Fruit fly (Drosophila melanogaster) whole organism, embryonic: ENCODE measurements around the gene enc.

Experiments used
- B-H1 ChIP-seq: fragments of 200-800 bp; sonication (Bioruptor generic); IDR thresholded peaks from 3 replicates; pipeline ENCODE4 v1.3.6; 2022; ENCODE audit warnings: missing biosample characterization, missing genetic modification characterization
- CG10431 ChIP-seq: fragments of 200-800 bp; sonication (Bioruptor generic); optimal IDR thresholded peaks from 3 replicates; lab custom pipeline; 2018; ENCODE audit warnings: missing biosample characterization, mild to moderate bottlenecking, missing genetic modification characterization
- CG11398 ChIP-seq: fragments of 200-800 bp; sonication (Bioruptor generic); optimal IDR thresholded peaks from 2 replicates; lab custom pipeline; 2016; ENCODE audit warnings: missing biosample characterization, missing genetic modification characterization
- CG12391 ChIP-seq: fragments of 200-800 bp; sonication (Bioruptor generic); optimal IDR thresholded peaks from 3 replicates; lab custom pipeline; 2018; ENCODE audit warnings: missing biosample characterization, mild to moderate bottlenecking, missing genetic modification characterization, moderate library complexity
- CG12744 ChIP-seq: fragments of 200-800 bp; sonication (Bioruptor generic); optimal IDR thresholded peaks from 2 replicates; lab custom pipeline; 2016; ENCODE audit warnings: missing biosample characterization, missing genetic modification characterization
- CG14965 ChIP-seq: fragments of 200-800 bp; sonication (Bioruptor generic); optimal IDR thresholded peaks from 2 replicates; lab custom pipeline; 2016; ENCODE audit warnings: missing biosample characterization, missing genetic modification characterization, borderline replicate concordance
- CG1647 ChIP-seq: fragments of 200-800 bp; sonication (Bioruptor generic); optimal IDR thresholded peaks from 3 replicates; lab custom pipeline; 2016; ENCODE audit warnings: missing biosample characterization, missing genetic modification characterization
- CG16863 ChIP-seq: fragments of 200-800 bp; sonication (Bioruptor generic); optimal IDR thresholded peaks from 3 replicates; lab custom pipeline; 2016; ENCODE audit warnings: missing biosample characterization, missing genetic modification characterization
- CG17568 ChIP-seq: fragments of 200-800 bp; sonication (Bioruptor generic); optimal IDR thresholded peaks from 2 replicates; lab custom pipeline; 2018; ENCODE audit warnings: missing biosample characterization, mild to moderate bottlenecking, missing genetic modification characterization, moderate library complexity
- CG30431 ChIP-seq: fragments of 200-800 bp; sonication (Bioruptor generic); optimal IDR thresholded peaks from 2 replicates; lab custom pipeline; 2017; ENCODE audit warnings: missing biosample characterization, missing genetic modification characterization
- CG33213 ChIP-seq: fragments of 200-800 bp; sonication (Bioruptor generic); optimal IDR thresholded peaks from 3 replicates; lab custom pipeline; 2016; ENCODE audit warnings: missing biosample characterization, missing genetic modification characterization
- CG33557 ChIP-seq: fragments of 200-800 bp; sonication (Bioruptor generic); optimal IDR thresholded peaks from 2 replicates; lab custom pipeline; 2019; ENCODE audit warnings: missing biosample characterization, mild to moderate bottlenecking, missing genetic modification characterization, moderate library complexity
- CG3726 ChIP-seq: fragments of 200-800 bp; sonication (Bioruptor generic); IDR thresholded peaks from 3 replicates; pipeline ENCODE4, ENCODE4 v1.3.6; 2022; ENCODE audit warnings: missing biosample characterization, missing genetic modification characterization
- CG42726 ChIP-seq: fragments of 200-800 bp; sonication (Bioruptor generic); IDR thresholded peaks from 2 replicates; pipeline ENCODE4 v1.3.6; 2022; ENCODE audit warnings: missing biosample characterization, missing genetic modification characterization; ENCODE audit not compliant: partially characterized antibody
- CG4820 ChIP-seq: fragments of 200-800 bp; sonication (Bioruptor generic); optimal IDR thresholded peaks from 3 replicates; lab custom pipeline; 2016; ENCODE audit warnings: missing biosample characterization, missing genetic modification characterization
- CG5180 ChIP-seq: fragments of 200-800 bp; sonication (Bioruptor generic); optimal IDR thresholded peaks from 3 replicates; lab custom pipeline; 2017; ENCODE audit warnings: missing biosample characterization, missing genetic modification characterization, mild to moderate bottlenecking, moderate library complexity, missing genetic modification reagents
- Dek ChIP-seq: fragments of 200-800 bp; sonication (Bioruptor generic); optimal IDR thresholded peaks from 3 replicates; lab custom pipeline; 2019; ENCODE audit warnings: missing biosample characterization, mild to moderate bottlenecking, missing genetic modification characterization, moderate library complexity
- Dip2 ChIP-seq: fragments of 200-800 bp; sonication (Bioruptor generic); IDR thresholded peaks from 2 replicates; pipeline ENCODE4 v1.3.6; 2022; ENCODE audit warnings: missing biosample characterization, missing genetic modification characterization
- Fer1 ChIP-seq: fragments of 200-800 bp; sonication (Bioruptor generic); optimal IDR thresholded peaks from 2 replicates; lab custom pipeline; 2017; ENCODE audit warnings: missing biosample characterization, mild to moderate bottlenecking, missing genetic modification characterization
- HLH54F ChIP-seq: fragments of 200-800 bp; sonication (Bioruptor generic); optimal IDR thresholded peaks from 3 replicates; lab custom pipeline; 2016; ENCODE audit warnings: missing biosample characterization, missing genetic modification characterization
- HmgZ ChIP-seq: fragments of 200-800 bp; sonication (Bioruptor generic); optimal IDR thresholded peaks from 2 replicates; lab custom pipeline; 2018; ENCODE audit warnings: missing biosample characterization, mild to moderate bottlenecking, missing genetic modification characterization
- Kr ChIP-seq: fragments of 200-800 bp; sonication (Bioruptor generic); optimal IDR thresholded peaks from 2 replicates; lab custom pipeline; 2017; ENCODE audit warnings: missing biosample characterization, mild to moderate bottlenecking, missing genetic modification characterization
- Lim3 ChIP-seq: fragments of 200-800 bp; sonication (Bioruptor generic); IDR thresholded peaks from 2 replicates; pipeline ENCODE4 v1.3.6; 2022; ENCODE audit warnings: missing biosample characterization, missing genetic modification characterization
- Nf-YA ChIP-seq: fragments of 200-800 bp; sonication (Bioruptor generic); IDR thresholded peaks from 2 replicates; pipeline ENCODE4 v1.3.6; 2022; ENCODE audit warnings: missing biosample characterization, missing genetic modification characterization
- Oaz ChIP-seq: fragments of 200-800 bp; sonication (Bioruptor generic); IDR thresholded peaks from 2 replicates; pipeline ENCODE4 v1.3.6; 2022; ENCODE audit warnings: missing biosample characterization, missing genetic modification characterization
- Rfx ChIP-seq: fragments of 200-800 bp; sonication (Bioruptor generic); IDR thresholded peaks from 2 replicates; pipeline ENCODE4 v1.3.6; 2022; ENCODE audit warnings: missing biosample characterization, missing genetic modification characterization
- Sox100B ChIP-seq: fragments of 200-800 bp; sonication (Bioruptor generic); optimal IDR thresholded peaks from 3 replicates; lab custom pipeline; 2018; ENCODE audit warnings: missing biosample characterization, mild to moderate bottlenecking, missing genetic modification characterization
- Taf1 ChIP-seq: fragments of 200-800 bp; sonication (Bioruptor generic); IDR thresholded peaks from 2 replicates; pipeline ENCODE4 v1.3.6; 2022; ENCODE audit warnings: missing biosample characterization, missing genetic modification characterization
- YL-1 ChIP-seq: fragments of 200-800 bp; sonication (Bioruptor generic); optimal IDR thresholded peaks from 3 replicates; lab custom pipeline; 2017; ENCODE audit warnings: missing biosample characterization, mild to moderate bottlenecking, missing genetic modification characterization
- ase ChIP-seq: fragments of 200-800 bp; sonication (Bioruptor generic); IDR thresholded peaks from 3 replicates; pipeline ENCODE4 v1.3.6; 2022; ENCODE audit warnings: missing biosample characterization, missing genetic modification characterization
- ash1 ChIP-seq: fragments of 200-800 bp; sonication (Bioruptor generic); optimal IDR thresholded peaks from 2 replicates; lab custom pipeline; 2018; ENCODE audit warnings: missing biosample characterization, mild to moderate bottlenecking, missing genetic modification characterization
- bcd ChIP-seq: fragments of 200-800 bp; sonication (Bioruptor generic); optimal IDR thresholded peaks from 2 replicates; lab custom pipeline; 2017; ENCODE audit warnings: missing biosample characterization, mild to moderate bottlenecking, missing genetic modification characterization
- chif ChIP-seq, 2 experiments: fragments of 200-800 bp; sonication (Bioruptor generic); optimal IDR thresholded peaks; 3 replicates each; lab custom pipeline; 2016; ENCODE audit warnings: missing biosample characterization in 2 of 2, missing genetic modification characterization in 2 of 2
- ftz-f1 ChIP-seq: fragments of 200-800 bp; sonication (Bioruptor generic); optimal IDR thresholded peaks from 2 replicates; lab custom pipeline; 2016; ENCODE audit warnings: missing biosample characterization, missing genetic modification characterization
- grn ChIP-seq: fragments of 200-800 bp; sonication (Bioruptor generic); optimal IDR thresholded peaks from 3 replicates; lab custom pipeline; 2017; ENCODE audit warnings: missing biosample characterization, missing genetic modification characterization
- inv ChIP-seq: fragments of 200-800 bp; sonication (Bioruptor generic); IDR thresholded peaks from 2 replicates; pipeline ENCODE4 v1.3.6; 2022; ENCODE audit warnings: missing biosample characterization, missing genetic modification characterization; ENCODE audit not compliant: partially characterized antibody
- kni ChIP-seq: fragments of 200-800 bp; sonication (Bioruptor generic); optimal IDR thresholded peaks from 3 replicates; lab custom pipeline; 2017; ENCODE audit warnings: mild to moderate bottlenecking, missing biosample characterization, missing genetic modification reagents, missing genetic modification characterization
- lmd ChIP-seq: fragments of 200-800 bp; sonication (Bioruptor generic); IDR thresholded peaks from 2 replicates; pipeline ENCODE4 v1.3.6; 2022; ENCODE audit warnings: missing biosample characterization, missing genetic modification characterization
- lov ChIP-seq, 2 experiments: fragments of 200-800 bp in 1 of 2; fragments of >200 bp in 1 of 2; sonication (Bioruptor generic) in 1 of 2; IDR thresholded peaks in 1 of 2; optimal IDR thresholded peaks in 1 of 2; 2 replicates in 1 of 2; 3 replicates in 1 of 2; pipeline versions ENCODE4 v1.3.6 to Lab custom; 2017 to 2022; ENCODE audit warnings: missing biosample characterization in 1 of 2, missing genetic modification characterization in 1 of 2
- nerfin-1 ChIP-seq: fragments of 200-800 bp; sonication (Bioruptor generic); optimal IDR thresholded peaks from 3 replicates; lab custom pipeline; 2019; ENCODE audit warnings: missing biosample characterization, mild to moderate bottlenecking, missing genetic modification characterization, moderate library complexity
- nerfin-2 ChIP-seq: fragments of 200-800 bp; sonication (Bioruptor generic); IDR thresholded peaks from 2 replicates; pipeline ENCODE4 v1.3.6; 2022; ENCODE audit warnings: missing biosample characterization, missing genetic modification characterization; ENCODE audit not compliant: partially characterized antibody
- org-1 ChIP-seq: fragments of 200-800 bp; sonication (Bioruptor generic); optimal IDR thresholded peaks from 2 replicates; lab custom pipeline; 2017; ENCODE audit warnings: missing biosample characterization, missing genetic modification characterization
- pan ChIP-seq, 4 experiments: fragments of >200 bp in 3 of 4; fragments of 200-800 bp in 1 of 4; sonication (Bioruptor generic) in 1 of 4; optimal IDR thresholded peaks in 3 of 4; IDR thresholded peaks in 1 of 4; 2 replicates each; pipeline versions ENCODE4 v1.3.6 to Lab custom; 2017 to 2022; ENCODE audit warnings: missing biosample characterization in 2 of 4, missing genetic modification characterization in 2 of 4, mixed read lengths in 1 of 4
- pfk ChIP-seq: fragments of 200-800 bp; sonication (Bioruptor generic); optimal IDR thresholded peaks from 2 replicates; lab custom pipeline; 2018; ENCODE audit warnings: missing biosample characterization, mild to moderate bottlenecking, missing genetic modification characterization, moderate library complexity
- toy ChIP-seq: fragments of 200-800 bp; sonication (Bioruptor generic); IDR thresholded peaks from 2 replicates; pipeline ENCODE4 v1.3.6; 2022; ENCODE audit warnings: missing biosample characterization, missing genetic modification characterization
- wdn ChIP-seq: fragments of 200-800 bp; sonication (Bioruptor generic); IDR thresholded peaks from 2 replicates; pipeline ENCODE4 v1.3.6; 2022; ENCODE audit warnings: missing biosample characterization, missing genetic modification characterization
- z ChIP-seq: fragments of 200-800 bp; sonication (Bioruptor generic); IDR thresholded peaks from 3 replicates; pipeline ENCODE4 v1.3.6; 2022; ENCODE audit warnings: missing biosample characterization, missing genetic modification characterization
- zf30C ChIP-seq: fragments of 200-800 bp; sonication (Bioruptor generic); optimal IDR thresholded peaks from 3 replicates; lab custom pipeline; 2018; ENCODE audit warnings: missing biosample characterization, mild to moderate bottlenecking, missing genetic modification characterization

The enc gene

dm6 chr3L:3787077-3787433 lies 31.4 kb upstream of the enc start (continued):
- TF ChIP-seq CG42726 (GFP tag; lab: Robert Waterston, UW) = no peak
- no peak for TF ChIP-seq CG33557 (GFP tag; lab: Kevin White, UChicago)
- TF ChIP-seq Dip2 (GFP tag; lab: Robert Waterston, UW) = no peak
- peak; percentile 89 for TF ChIP-seq nerfin-1 (tag; lab: Kevin White, UChicago)
- TF ChIP-seq kni = peak; percentile 45
- TF ChIP-seq Kr (GFP tag; lab: Kevin White, UChicago) = no peak
- no peak for TF ChIP-seq B-H1

DNA sequence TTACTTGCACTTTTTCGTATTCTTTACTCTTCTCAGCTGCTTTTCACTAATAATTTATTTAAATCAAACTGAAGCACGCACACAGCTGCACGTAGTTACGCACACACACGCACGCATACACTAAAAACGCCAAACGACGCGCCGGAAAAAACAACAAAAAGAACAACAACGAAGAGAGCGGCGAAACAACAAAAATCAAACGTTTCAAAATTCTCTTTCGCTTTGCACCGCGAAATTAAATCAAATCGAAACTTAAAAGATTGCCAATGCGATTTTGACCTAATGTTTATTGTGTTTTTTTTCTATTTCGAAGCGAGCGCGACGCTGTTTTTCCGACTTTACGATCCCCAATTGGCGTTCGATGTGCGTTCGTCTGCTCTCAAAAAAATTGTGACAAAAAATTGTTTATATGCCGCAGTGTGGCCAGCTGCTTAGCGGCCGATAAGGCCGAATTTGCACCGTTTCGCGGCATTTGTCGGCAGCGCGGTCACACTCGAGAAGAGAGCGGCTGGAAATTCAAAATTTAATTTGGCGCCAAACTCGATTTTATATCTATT lies 30.8 kb upstream of the enc start:
- TF ChIP-seq Nf-YA (GFP tag; lab: Robert Waterston, UW) (no peak), ase (GFP tag; lab: Robert Waterston, UW) (no peak), Taf1 (GFP tag; lab: Robert Waterston, UW) (no peak), Fer1 (GFP tag; lab: Kevin White, UChicago) (peak; percentile 54), lov (optimal IDR thresholded peaks at IDR 0.05; lab: Kevin White, UChicago) (no peak), lov (GFP tag; IDR thresholded peaks at IDR 0.05; lab: Robert Waterston, UW) (no peak; the same call in 2 of the 3 replicates), wdn (GFP tag; lab: Robert Waterston, UW) (0 out of 2 replicates have a peak, but pooled peaks have one; percentile 14), org-1 (GFP tag; lab: Kevin White, UChicago) (no peak), CG12744 (GFP tag; lab: Kevin White, UChicago) (no peak), nerfin-2 (no peak), ftz-f1 (GFP tag; lab: Kevin White, UChicago) (no peak), CG33213 (GFP tag; lab: Kevin White, UChicago) (peak; percentile 23), CG1647 (GFP tag; lab: Kevin White, UChicago) (no peak), Dek (tag; lab: Kevin White, UChicago) (peak; percentile 10), CG5180 (GFP tag; lab: Kevin White, UChicago) (no peak), CG30431 (GFP tag; lab: Kevin White, UChicago) (no peak), CG3726 (no peak), Lim3 (no peak), YL-1 (GFP tag; lab: Kevin White, UChicago) (peak; percentile 66), CG14965 (GFP tag; lab: Kevin White, UChicago) (no peak), ash1 (no peak), HLH54F (GFP tag; lab: Kevin White, UChicago) (no peak), chif (GFP tag; optimal IDR thresholded peaks at IDR 0.05; lab: Kevin White, UChicago) (no peak), bcd (GFP tag; lab: Kevin White, UChicago) (no peak), HmgZ (tag; lab: Kevin White, UChicago) (peak; percentile 64), z (GFP tag; lab: Robert Waterston, UW) (peak; percentile 44; the same call in 1 of the 3 replicates), inv (GFP tag; lab: Robert Waterston, UW) (no peak; the same call in 1 of the 2 replicates), CG16863 (no peak), CG11398 (GFP tag; lab: Kevin White, UChicago) (no peak), CG10431 (GFP tag; lab: Kevin White, UChicago) (peak; percentile 61), CG17568 (GFP tag; lab: Kevin White, UChicago) (peak; percentile 65), zf30C (GFP tag; lab: Kevin White, UChicago) (peak; percentile 37), Oaz (GFP tag; lab: Robert Waterston, UW) (no peak), Rfx (GFP tag; lab: Robert Waterston, UW) (peak; percentile 41; the same call in 1 of the 2 replicates), pfk (no peak), CG12391 (tag; lab: Kevin White, UChicago) (peak; percentile 52), lmd (GFP tag; lab: Robert Waterston, UW) (no peak), grn (GFP tag; lab: Kevin White, UChicago) (peak; percentile 27), pan (optimal IDR thresholded peaks at IDR 0.05; lab: Kevin White, UChicago) (no peak), pan (GFP tag; optimal IDR thresholded peaks at IDR 0.05 in 1 of 2, IDR thresholded peaks at IDR 0.05 in 1 of 2) (no peak), CG4820 (no peak), toy (GFP tag; lab: Robert Waterston, UW) (no peak), Sox100B (no peak)
